Fruit fly (Drosophila melanogaster) whole organism, prepupa: ENCODE measurements around the gene dar1.

Experiments used
- Blimp-1 ChIP-seq: fragments of 200-800 bp; sonication (Bioruptor generic); optimal IDR thresholded peaks from 3 replicates; lab custom pipeline; 2017; ENCODE audit warnings: missing biosample characterization, missing genetic modification characterization, mild to moderate bottlenecking, moderate library complexity, missing genetic modification reagents
- CG10631 ChIP-seq: fragments of 200-800 bp; sonication (Bioruptor generic); optimal IDR thresholded peaks from 2 replicates; lab custom pipeline; 2016; ENCODE audit warnings: missing biosample characterization, missing genetic modification characterization
- CG10669 ChIP-seq: fragments of 200-800 bp; sonication (Bioruptor generic); optimal IDR thresholded peaks from 3 replicates; lab custom pipeline; 2018; ENCODE audit warnings: missing biosample characterization, mild to moderate bottlenecking, missing genetic modification characterization, moderate library complexity
- CG11294 ChIP-seq: fragments of 200-800 bp; sonication (Bioruptor generic); IDR thresholded peaks from 2 replicates; pipeline ENCODE4 v1.3.6; 2022; ENCODE audit warnings: missing biosample characterization, missing genetic modification characterization
- CG11762 ChIP-seq: fragments of 200-800 bp; sonication (Bioruptor generic); optimal IDR thresholded peaks from 3 replicates; lab custom pipeline; 2016; ENCODE audit warnings: missing biosample characterization, missing genetic modification characterization; ENCODE audit not compliant: insufficient read depth
- CG11902 ChIP-seq: fragments of 200-800 bp; sonication (Bioruptor generic); optimal IDR thresholded peaks from 3 replicates; lab custom pipeline; 2016; ENCODE audit warnings: missing biosample characterization, missing genetic modification characterization
- CG15336 ChIP-seq: fragments of 200-800 bp; sonication (Bioruptor generic); IDR thresholded peaks from 2 replicates; pipeline ENCODE4 v1.3.6; 2022; ENCODE audit warnings: missing biosample characterization, missing genetic modification characterization
- CG1621 ChIP-seq: fragments of 200-800 bp; sonication (Bioruptor generic); optimal IDR thresholded peaks from 3 replicates; lab custom pipeline; 2018; ENCODE audit warnings: missing biosample characterization, mild to moderate bottlenecking, missing genetic modification characterization
- CG16779 ChIP-seq: fragments of 200-800 bp; sonication (Bioruptor generic); optimal IDR thresholded peaks from 3 replicates; lab custom pipeline; 2017; ENCODE audit warnings: missing biosample characterization, mild to moderate bottlenecking, missing genetic modification characterization
- CG3032 ChIP-seq: fragments of 200-800 bp; optimal IDR thresholded peaks from 2 replicates; lab custom pipeline; 2019; ENCODE audit warnings: missing biosample characterization, mild to moderate bottlenecking, missing genetic modification characterization, moderate library complexity
- CG32006 ChIP-seq: fragments of 200-800 bp; sonication (Bioruptor generic); optimal IDR thresholded peaks from 3 replicates; lab custom pipeline; 2017; ENCODE audit warnings: missing biosample characterization, mild to moderate bottlenecking, missing genetic modification characterization
- CG34406 ChIP-seq: fragments of 200-800 bp; sonication (Bioruptor generic); optimal IDR thresholded peaks from 3 replicates; lab custom pipeline; 2016; ENCODE audit warnings: missing biosample characterization, missing genetic modification characterization
- CG4318 ChIP-seq: fragments of 200-800 bp; sonication (Bioruptor generic); optimal IDR thresholded peaks from 3 replicates; lab custom pipeline; 2017; ENCODE audit warnings: missing biosample characterization, mild to moderate bottlenecking, missing genetic modification characterization
- CG6276 ChIP-seq: fragments of 200-800 bp; sonication (Bioruptor generic); optimal IDR thresholded peaks from 2 replicates; lab custom pipeline; 2017; ENCODE audit warnings: missing biosample characterization, mild to moderate bottlenecking, missing genetic modification characterization
- CG6792 ChIP-seq: fragments of 200-800 bp; sonication (Bioruptor generic); optimal IDR thresholded peaks from 3 replicates; lab custom pipeline; 2016; ENCODE audit warnings: missing biosample characterization, missing genetic modification characterization
- CG6808 ChIP-seq: fragments of 200-800 bp; sonication (Bioruptor generic); optimal IDR thresholded peaks from 3 replicates; lab custom pipeline; 2017; ENCODE audit warnings: missing biosample characterization, missing genetic modification characterization, mild to moderate bottlenecking, moderate library complexity, missing genetic modification reagents
- CG6854 ChIP-seq: fragments of 200-800 bp; sonication (Bioruptor generic); optimal IDR thresholded peaks from 2 replicates; lab custom pipeline; 2017; ENCODE audit warnings: missing biosample characterization, mild to moderate bottlenecking, missing genetic modification characterization
- CG7368 ChIP-seq: fragments of 200-800 bp; sonication (Bioruptor generic); optimal IDR thresholded peaks from 3 replicates; lab custom pipeline; 2016; ENCODE audit warnings: missing biosample characterization, missing genetic modification characterization
- CG8119 ChIP-seq: fragments of 200-800 bp; sonication (Bioruptor generic); IDR thresholded peaks from 3 replicates; pipeline ENCODE4 v1.3.6; 2022; ENCODE audit warnings: missing biosample characterization, missing genetic modification characterization
- CG8319 ChIP-seq: fragments of 200-800 bp; sonication (Bioruptor generic); optimal IDR thresholded peaks from 3 replicates; lab custom pipeline; 2016; ENCODE audit warnings: missing biosample characterization, missing genetic modification characterization
- CG9139 ChIP-seq: fragments of 200-800 bp; sonication (Bioruptor generic); optimal IDR thresholded peaks from 3 replicates; lab custom pipeline; 2017; ENCODE audit warnings: missing biosample characterization, mild to moderate bottlenecking, missing genetic modification characterization
- Eip75B ChIP-seq: fragments of 200-800 bp; sonication (Bioruptor generic); optimal IDR thresholded peaks from 3 replicates; lab custom pipeline; 2016; ENCODE audit warnings: missing biosample characterization, missing genetic modification characterization
- Eip78C ChIP-seq: fragments of 200-800 bp; sonication (Bioruptor generic); peaks from one replicate; lab custom pipeline; 2016; ENCODE audit warnings: missing biosample characterization, missing genetic modification characterization
- Ets96B ChIP-seq: fragments of 200-800 bp; optimal IDR thresholded peaks from 2 replicates; lab custom pipeline; 2019; ENCODE audit warnings: missing biosample characterization, mild to moderate bottlenecking, missing genetic modification characterization, moderate library complexity
- Gug ChIP-seq: fragments of 200-800 bp; sonication (Bioruptor generic); IDR thresholded peaks from 2 replicates; pipeline ENCODE4 v1.3.6; 2022; ENCODE audit warnings: missing biosample characterization, missing genetic modification characterization
- Hr38 ChIP-seq: sonication (Bioruptor generic); optimal IDR thresholded peaks from 2 replicates; lab custom pipeline; 2016; ENCODE audit warnings: missing biosample characterization, missing genetic modification characterization
- Hr39 ChIP-seq: fragments of 200-800 bp; sonication (Bioruptor generic); optimal IDR thresholded peaks from 2 replicates; lab custom pipeline; 2016; ENCODE audit warnings: missing biosample characterization, missing genetic modification characterization
- Hr4 ChIP-seq: fragments of 200-800 bp; sonication (Bioruptor generic); optimal IDR thresholded peaks from 3 replicates; lab custom pipeline; 2016; ENCODE audit warnings: missing biosample characterization, missing genetic modification characterization
- Met ChIP-seq: fragments of 200-800 bp; sonication (Bioruptor generic); optimal IDR thresholded peaks from 3 replicates; lab custom pipeline; 2016; ENCODE audit warnings: missing biosample characterization, missing genetic modification characterization
- OdsH ChIP-seq: fragments of 200-800 bp; sonication (Bioruptor generic); optimal IDR thresholded peaks from 3 replicates; lab custom pipeline; 2016; ENCODE audit warnings: missing biosample characterization, missing genetic modification characterization
- Sox102F ChIP-seq: fragments of 200-800 bp; sonication (Bioruptor generic); optimal IDR thresholded peaks from 2 replicates; lab custom pipeline; 2016; ENCODE audit warnings: missing biosample characterization, mild to moderate bottlenecking, missing genetic modification characterization
- Sox14 ChIP-seq: fragments of 200-800 bp; sonication (Bioruptor generic); optimal IDR thresholded peaks from 3 replicates; lab custom pipeline; 2016; ENCODE audit warnings: missing biosample characterization, missing genetic modification characterization
- Sox15 ChIP-seq: fragments of 200-800 bp; sonication (Bioruptor generic); optimal IDR thresholded peaks from 3 replicates; lab custom pipeline; 2016; ENCODE audit warnings: missing biosample characterization, missing genetic modification characterization
- acj6 ChIP-seq: fragments of 200-800 bp; sonication (Bioruptor generic); optimal IDR thresholded peaks from 3 replicates; lab custom pipeline; 2016; ENCODE audit warnings: missing biosample characterization, missing genetic modification characterization
- cyc ChIP-seq: fragments of 200-800 bp; sonication (Bioruptor generic); optimal IDR thresholded peaks from 3 replicates; lab custom pipeline; 2016; ENCODE audit warnings: missing biosample characterization, missing genetic modification characterization
- dac ChIP-seq: fragments of 200-800 bp; sonication (Bioruptor generic); optimal IDR thresholded peaks from 2 replicates; lab custom pipeline; 2017; ENCODE audit warnings: missing biosample characterization, mild to moderate bottlenecking, missing genetic modification characterization
- dsx ChIP-seq: fragments of 200-800 bp; optimal IDR thresholded peaks from 3 replicates; lab custom pipeline; 2019; ENCODE audit warnings: missing biosample characterization, mild to moderate bottlenecking, missing genetic modification characterization, moderate library complexity; ENCODE audit not compliant: poor library complexity, severe bottlenecking
- eg ChIP-seq: fragments of 200-800 bp; sonication (Bioruptor generic); IDR thresholded peaks from 3 replicates; pipeline ENCODE4 v1.3.6; 2022; ENCODE audit warnings: missing biosample characterization, missing genetic modification characterization
- esn ChIP-seq: fragments of 200-800 bp; sonication (Bioruptor generic); optimal IDR thresholded peaks from 2 replicates; lab custom pipeline; 2016; ENCODE audit warnings: missing biosample characterization, mild to moderate bottlenecking, missing genetic modification characterization, moderate library complexity
- fd59A ChIP-seq: fragments of 200-800 bp; sonication (Bioruptor generic); optimal IDR thresholded peaks from 2 replicates; lab custom pipeline; 2017; ENCODE audit warnings: missing biosample characterization, mild to moderate bottlenecking, missing genetic modification characterization, missing genetic modification reagents
- fd85E ChIP-seq: fragments of 200-800 bp; sonication (Bioruptor generic); optimal IDR thresholded peaks from 3 replicates; lab custom pipeline; 2016; ENCODE audit warnings: missing biosample characterization, missing genetic modification characterization
- fkh ChIP-seq: fragments of 200-800 bp; sonication (Bioruptor generic); optimal IDR thresholded peaks from 3 replicates; lab custom pipeline; 2017; ENCODE audit warnings: missing biosample characterization, mild to moderate bottlenecking, missing genetic modification characterization, moderate library complexity
- net ChIP-seq: fragments of 200-800 bp; sonication (Bioruptor generic); optimal IDR thresholded peaks from 3 replicates; lab custom pipeline; 2016; ENCODE audit warnings: missing biosample characterization, missing genetic modification characterization
- salr ChIP-seq, 2 experiments: fragments of 200-800 bp; sonication (Bioruptor generic); optimal IDR thresholded peaks; 3 replicates each; lab custom pipeline; 2016 to 2018; ENCODE audit warnings: missing biosample characterization in 2 of 2, missing genetic modification characterization in 2 of 2, mild to moderate bottlenecking in 1 of 2
- spab ChIP-seq: fragments of 200-800 bp; sonication (Bioruptor generic); optimal IDR thresholded peaks from 2 replicates; lab custom pipeline; 2017; ENCODE audit warnings: missing biosample characterization, mild to moderate bottlenecking, missing genetic modification characterization, missing genetic modification reagents
- ss ChIP-seq, 2 experiments: fragments of 200-800 bp; sonication (Bioruptor generic); optimal IDR thresholded peaks; 2 replicates in 1 of 2; 3 replicates in 1 of 2; lab custom pipeline; 2017 to 2018; ENCODE audit warnings: mild to moderate bottlenecking in 2 of 2, missing biosample characterization in 2 of 2, missing genetic modification characterization in 2 of 2, moderate library complexity in 1 of 2
- svp ChIP-seq: fragments of 200-800 bp; sonication (Bioruptor generic); peaks from one replicate; lab custom pipeline; 2016; ENCODE audit warnings: missing biosample characterization, missing genetic modification characterization
- topi ChIP-seq: fragments of 200-800 bp; sonication (Bioruptor generic); optimal IDR thresholded peaks from 3 replicates; lab custom pipeline; 2016; ENCODE audit warnings: missing biosample characterization, missing genetic modification characterization
- vri ChIP-seq: fragments of 200-800 bp; sonication (Bioruptor generic); optimal IDR thresholded peaks from 3 replicates; lab custom pipeline; 2016; ENCODE audit warnings: missing biosample characterization, mild to moderate bottlenecking, missing genetic modification characterization

The dar1 gene

dm6 chr3L:3646361-3646759, 20.2 kb downstream of the dar1 start:
- TF ChIP-seq Blimp-1 (no peak), CG32006 (no peak), CG11294 (no peak), CG6854 (GFP tag; lab: Kevin White, UChicago) (no peak), Met (no peak), Ets96B (no peak), Sox14 (no peak), CG8319 (GFP tag; lab: Kevin White, UChicago) (no peak), Sox15 (GFP tag; lab: Kevin White, UChicago) (no peak), eg (GFP tag; lab: Robert Waterston, UW) (no peak), CG7368 (no peak), Gug (GFP tag; lab: Robert Waterston, UW) (no peak), vri (GFP tag; lab: Kevin White, UChicago) (no peak), cyc (GFP tag; lab: Kevin White, UChicago) (no peak), CG4318 (GFP tag; lab: Kevin White, UChicago) (no peak), CG15336 (no peak)
- TF ChIP-seq, all 60 proteins: peak for 0

- TF ChIP-seq spab (GFP tag; lab: Kevin White, UChicago) (no peak), CG34406 (GFP tag; lab: Kevin White, UChicago) (peak; percentile 27), salr (GFP tag; optimal IDR thresholded peaks at IDR 0.05; lab: Kevin White, UChicago) (peak in 1 of 2 experiments; percentile 42), Eip75B (GFP tag; lab: Kevin White, UChicago) (peak; percentile 26), net (GFP tag; lab: Kevin White, UChicago) (peak; percentile 49), CG1621 (tag; lab: Kevin White, UChicago) (no peak), fd85E (GFP tag; lab: Kevin White, UChicago) (no peak), CG9139 (GFP tag; lab: Kevin White, UChicago) (no peak), svp (GFP tag; lab: Kevin White, UChicago) (peak; percentile 78), Hr4 (peak; percentile 71), CG8119 (peak; percentile 74), CG11762 (GFP tag; lab: Kevin White, UChicago) (no peak), dac (peak; percentile 19), esn (GFP tag; lab: Kevin White, UChicago) (peak; percentile 62), CG4318 (GFP tag; lab: Kevin White, UChicago) (peak; percentile 22), ss (GFP tag; optimal IDR thresholded peaks at IDR 0.05; lab: Kevin White, UChicago) (no peak), Hr39 (GFP tag; lab: Kevin White, UChicago) (peak; percentile 18), Hr38 (GFP tag; lab: Kevin White, UChicago) (no peak), cyc (GFP tag; lab: Kevin White, UChicago) (peak; percentile 45), vri (GFP tag; lab: Kevin White, UChicago) (no peak), fd59A (GFP tag; lab: Kevin White, UChicago) (no peak), CG6276 (GFP tag; lab: Kevin White, UChicago) (peak; percentile 50), CG7368 (no peak), OdsH (GFP tag; lab: Kevin White, UChicago) (peak; percentile 53), acj6 (GFP tag; lab: Kevin White, UChicago) (peak; percentile 34), CG8319 (GFP tag; lab: Kevin White, UChicago) (no peak), CG15336 (peak; percentile 66; the same call in 1 of the 2 replicates), CG16779 (tag; lab: Kevin White, UChicago) (no peak), CG3032 (tag; lab: Kevin White, UChicago) (no peak), Eip78C (GFP tag; lab: Kevin White, UChicago) (peak; percentile 89), topi (GFP tag; lab: Kevin White, UChicago) (peak; percentile 51), CG32006 (peak; percentile 69), Sox14 (peak; percentile 34), eg (GFP tag; lab: Robert Waterston, UW) (peak; percentile 84), Ets96B (no peak), CG6792 (GFP tag; lab: Kevin White, UChicago) (peak; percentile 48), CG10669 (GFP tag; lab: Kevin White, UChicago) (no peak), dsx (GFP tag; lab: Kevin White, UChicago) (no peak), CG11902 (GFP tag; lab: Kevin White, UChicago) (no peak), CG6808 (GFP tag; lab: Kevin White, UChicago) (no peak), fkh (GFP tag; lab: Kevin White, UChicago) (no peak), Sox102F (GFP tag; lab: Kevin White, UChicago) (peak; percentile 62), CG10631 (GFP tag; lab: Kevin White, UChicago) (peak; percentile 40)
Measured at dm6 chr3L:3649527-3649926, 23.4 kb downstream of the dar1 start.
